Worm (Caenorhabditis elegans): Measurements from ENCODE around the gene arp-6.

The arp-6 gene

DNA sequence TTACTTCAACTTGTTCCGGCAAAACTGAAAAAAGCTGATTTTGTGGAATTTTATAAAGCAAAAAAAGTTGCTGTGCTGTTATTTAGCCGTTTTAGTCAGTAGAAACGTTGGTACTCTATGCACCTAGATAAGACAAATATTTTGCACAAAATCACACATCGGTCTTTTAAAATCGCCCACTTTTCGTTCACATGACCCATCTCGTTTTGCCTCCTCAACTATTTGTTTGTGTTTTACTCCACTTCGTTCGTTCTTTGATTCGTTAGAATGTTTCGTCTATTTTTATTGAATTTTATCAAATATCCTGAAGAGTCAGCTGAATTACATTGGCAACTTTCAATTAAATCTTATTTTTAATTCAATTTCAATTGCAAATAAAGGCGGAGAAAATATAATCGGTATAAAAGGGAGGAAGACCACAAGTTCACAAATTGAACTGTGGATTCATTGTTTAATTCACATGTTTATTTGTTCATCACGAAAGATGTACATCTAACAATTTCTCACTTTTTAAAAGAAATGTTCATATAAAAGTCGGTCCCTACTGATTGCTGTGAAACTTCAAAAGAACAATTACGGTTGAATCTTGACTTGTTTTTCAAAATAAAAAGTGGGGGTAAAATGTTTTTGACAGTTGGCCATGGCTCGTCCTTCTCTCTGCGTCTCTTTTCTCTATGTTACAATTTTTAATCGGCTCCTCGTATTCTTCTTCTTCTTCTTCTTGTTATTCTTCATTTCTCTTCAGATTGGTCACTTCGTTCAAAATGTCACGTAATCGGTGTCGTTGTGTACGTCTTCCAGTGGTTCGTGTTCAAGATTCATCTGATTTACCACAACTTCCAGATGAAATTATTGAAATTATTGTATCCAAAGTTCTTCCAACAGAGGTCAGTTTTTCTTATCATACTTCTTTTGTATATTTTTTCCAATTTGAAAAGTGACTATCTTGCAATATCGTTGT, 24.8 kb downstream of the arp-6 start, which contains the start of gene DH11.2:
DH11.2 (plus strand) TSS at position 746 of the 961 bp plus-strand sequence.
- TF ChIP-seq pha-4 (tag; optimal IDR thresholded peaks at IDR 0.05), result peak; percentile 76
- no peak for TF ChIP-seq ztf-11 (tag; optimal IDR thresholded peaks at IDR 0.05)
- TF ChIP-seq fos-1 (tag; optimal IDR thresholded peaks at IDR 0.05), result no peak
- TF ChIP-seq ama-1 (optimal IDR thresholded peaks at IDR 0.05), result peak; percentile 56
- TF ChIP-seq pqm-1 (tag; optimal IDR thresholded peaks at IDR 0.05), result peak; percentile 65
- TF ChIP-seq elt-2 (tag; optimal IDR thresholded peaks at IDR 0.05), result peak; percentile 29
- no peak for TF ChIP-seq snpc-4 (tag; optimal IDR thresholded peaks at IDR 0.05)
- no peak for TF ChIP-seq ztf-4 (tag; optimal IDR thresholded peaks at IDR 0.05)
- TF ChIP-seq nhr-43 (tag; optimal IDR thresholded peaks at IDR 0.05; ENCODE audit: poor library complexity, severe bottlenecking), result no peak
- TF ChIP-seq tbx-2 (tag; optimal IDR thresholded peaks at IDR 0.05), result no peak
- no peak for TF ChIP-seq nhr-23 (tag; optimal IDR thresholded peaks at IDR 0.05)
- TF ChIP-seq nhr-77 (tag; optimal IDR thresholded peaks at IDR 0.05), result no peak
- no peak for TF ChIP-seq sea-2 (GFP tag; optimal IDR thresholded peaks at IDR 0.05)

ce11 chrII:8008334-8008733, 28.8 kb downstream of the arp-6 start, which contains the start of gene glna-2:
TSS of gene glna-2 (plus strand) at chrII:8008634.
- TF ChIP-seq pqm-1 (tag; optimal IDR thresholded peaks at IDR 0.05) (no peak), nhr-43 (tag; optimal IDR thresholded peaks at IDR 0.05; ENCODE audit: poor library complexity, severe bottlenecking) (no peak)

ce11 chrII:8006962-8007361, 30.2 kb downstream of the arp-6 start:
- TF ChIP-seq elt-1 (tag; optimal IDR thresholded peaks at IDR 0.05) (no peak), pqm-1 (tag; optimal IDR thresholded peaks at IDR 0.05) (peak; percentile 67), eor-1 (tag; optimal IDR thresholded peaks at IDR 0.05) (no peak), nhr-11 (tag; optimal IDR thresholded peaks at IDR 0.05) (no peak), ceh-28 (tag; optimal IDR thresholded peaks at IDR 0.05) (no peak), elt-2 (tag; optimal IDR thresholded peaks at IDR 0.05) (peak; percentile 3), mdl-1 (tag; optimal IDR thresholded peaks at IDR 0.05) (no peak)

ce11 chrII:8004752-8005151, 32.4 kb downstream of the arp-6 start:
- TF ChIP-seq aly-2 (tag; optimal IDR thresholded peaks at IDR 0.05), result no peak
- no peak for TF ChIP-seq ama-1 (optimal IDR thresholded peaks at IDR 0.05)
- no peak for TF ChIP-seq ztf-11 (tag; optimal IDR thresholded peaks at IDR 0.05)
- no peak for TF ChIP-seq ceh-16 (tag; optimal IDR thresholded peaks at IDR 0.05)
- peak; percentile 70 for TF ChIP-seq pqm-1 (tag; optimal IDR thresholded peaks at IDR 0.05)
- TF ChIP-seq sea-2 (GFP tag; optimal IDR thresholded peaks at IDR 0.05), result no peak
- peak; percentile 27 for TF ChIP-seq elt-2 (tag; optimal IDR thresholded peaks at IDR 0.05)
- no peak for TF ChIP-seq ztf-4 (tag; optimal IDR thresholded peaks at IDR 0.05)
- TF ChIP-seq R02D3.7 (tag; optimal IDR thresholded peaks at IDR 0.05), result no peak

ce11 chrII:8004157-8004556, 33.0 kb downstream of the arp-6 start, which contains the start of gene pgp-11:
TSS of gene pgp-11 (minus strand) at chrII:8004257.
- TF ChIP-seq tbx-2 (tag; optimal IDR thresholded peaks at IDR 0.05) (no peak), lin-39 (tag; optimal IDR thresholded peaks at IDR 0.05) (no peak), sea-2 (GFP tag; optimal IDR thresholded peaks at IDR 0.05) (no peak), fos-1 (tag; optimal IDR thresholded peaks at IDR 0.05) (no peak), nhr-11 (tag; optimal IDR thresholded peaks at IDR 0.05) (no peak), elt-2 (tag; optimal IDR thresholded peaks at IDR 0.05) (no peak), ceh-82 (tag; optimal IDR thresholded peaks at IDR 0.05) (no peak), aly-2 (tag; optimal IDR thresholded peaks at IDR 0.05) (no peak), ceh-9 (tag; optimal IDR thresholded peaks at IDR 0.05) (no peak)

- TF ChIP-seq elt-2 (tag; optimal IDR thresholded peaks at IDR 0.05) (peak; percentile 86), nhr-67 (tag; optimal IDR thresholded peaks at IDR 0.05) (no peak), pha-4 (tag; optimal IDR thresholded peaks at IDR 0.05) (peak; percentile 13), pqm-1 (tag; optimal IDR thresholded peaks at IDR 0.05) (peak; percentile 75)
Observed at ce11 chrII:8001428-8001827, 35.7 kb downstream of the arp-6 start.

DNA sequence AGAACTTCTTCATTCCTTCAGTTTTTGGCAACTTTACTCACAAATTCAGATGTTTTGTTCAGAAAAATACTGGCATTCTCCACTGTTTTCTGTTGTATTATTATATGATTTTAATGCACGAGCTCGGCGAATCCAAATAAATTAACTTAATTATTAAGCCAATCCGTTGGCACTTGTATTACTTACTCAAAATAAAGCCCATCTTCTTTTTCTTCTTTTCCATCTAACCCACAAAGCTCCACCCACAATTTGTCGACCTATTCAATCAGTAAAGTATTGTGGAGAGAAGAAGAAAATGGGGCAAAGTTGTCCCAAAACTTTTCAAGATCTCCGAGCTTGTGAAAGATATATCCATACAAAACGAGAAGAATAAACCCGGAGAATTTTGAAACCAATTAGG, 45.9 kb downstream of the arp-6 start:
- no peak for TF ChIP-seq ceh-82 (tag; optimal IDR thresholded peaks at IDR 0.05)
- TF ChIP-seq pha-4 (tag; optimal IDR thresholded peaks at IDR 0.05), result no peak
- no peak for TF ChIP-seq lin-15B (tag; optimal IDR thresholded peaks at IDR 0.05)
- no peak for TF ChIP-seq hmg-11 (tag; optimal IDR thresholded peaks at IDR 0.05)
- TF ChIP-seq tbx-2 (tag; optimal IDR thresholded peaks at IDR 0.05), result no peak
- TF ChIP-seq egl-27 (tag; optimal IDR thresholded peaks at IDR 0.05), result no peak
- no peak for TF ChIP-seq ama-1 (optimal IDR thresholded peaks at IDR 0.05)
- TF ChIP-seq aly-2 (tag; optimal IDR thresholded peaks at IDR 0.05), result no peak
- no peak for TF ChIP-seq nhr-28 (tag; optimal IDR thresholded peaks at IDR 0.05)
- TF ChIP-seq nhr-43 (tag; optimal IDR thresholded peaks at IDR 0.05; ENCODE audit: poor library complexity, severe bottlenecking), result no peak
- no peak for TF ChIP-seq jun-1 (tag; optimal IDR thresholded peaks at IDR 0.05)
- no peak for TF ChIP-seq mml-1 (tag; optimal IDR thresholded peaks at IDR 0.05)
- no peak for TF ChIP-seq R02D3.7 (tag; optimal IDR thresholded peaks at IDR 0.05)
- no peak for TF ChIP-seq ztf-11 (tag; optimal IDR thresholded peaks at IDR 0.05)
